Worm (Caenorhabditis elegans): ENCODE measurements around the gene T13C2.2.

The T13C2.2 gene

ce11 chrII:6791891-6792290 is at the start of gene T13C2.2:
T13C2.2 (plus strand) TSS chrII:6792191.
- TF ChIP-seq unc-62 (GFP tag; optimal IDR thresholded peaks at IDR 0.05) (no peak), hlh-12 (tag; optimal IDR thresholded peaks at IDR 0.05) (no peak), mel-28 (tag; optimal IDR thresholded peaks at IDR 0.05; ENCODE audit: borderline replicate concordance) (no peak), ztf-25 (GFP tag; IDR thresholded peaks at IDR 0.05) (no peak), ama-1 (optimal IDR thresholded peaks at IDR 0.05) (no peak), ama-1 (GFP tag; optimal IDR thresholded peaks at IDR 0.05) (no peak), B0035.1 (tag; optimal IDR thresholded peaks at IDR 0.05) (no peak), F10E7.11 (tag; optimal IDR thresholded peaks at IDR 0.05) (no peak), lin-26 (GFP tag; IDR thresholded peaks at IDR 0.05) (no peak), nhr-120 (GFP tag; IDR thresholded peaks at IDR 0.05) (no peak), rcor-1 (GFP tag; IDR thresholded peaks at IDR 0.05) (no peak)

- TF ChIP-seq ztf-25 (GFP tag; IDR thresholded peaks at IDR 0.05) (no peak), ceh-58 (GFP tag; IDR thresholded peaks at IDR 0.05) (no peak), ztf-18 (tag; optimal IDR thresholded peaks at IDR 0.05) (no peak), attf-6 (GFP tag; IDR thresholded peaks at IDR 0.05) (no peak), hlh-26 (GFP tag; conservative IDR thresholded peaks at IDR 0.05) (no peak), die-1 (tag; optimal IDR thresholded peaks at IDR 0.05) (no peak), dox-1 (GFP tag; IDR thresholded peaks at IDR 0.05) (no peak), F22D6.2 (tag; optimal IDR thresholded peaks at IDR 0.05) (no peak), mxl-1 (tag; optimal IDR thresholded peaks at IDR 0.05) (no peak), snpc-3.4 (tag; optimal IDR thresholded peaks at IDR 0.05) (no peak), F37B4.10 (GFP tag; IDR thresholded peaks at IDR 0.05) (no peak)
Measured at ce11 chrII:6742614-6743013, 49.4 kb upstream of the T13C2.2 start, which contains the start of gene F41G3.6. F41G3.6 (plus strand) TSS chrII:6742914.

ce11 chrII:6744648-6745047 is 47.3 kb upstream of the T13C2.2 start, which contains the start of gene ins-15:
ins-15 (minus strand) TSS chrII:6744748.
- TF ChIP-seq B0035.1 (tag; optimal IDR thresholded peaks at IDR 0.05): no peak
- TF ChIP-seq ets-4 (GFP tag; optimal IDR thresholded peaks at IDR 0.05): no peak
- TF ChIP-seq pha-4 (tag; optimal IDR thresholded peaks at IDR 0.05): no peak
- no peak for TF ChIP-seq lag-1 (GFP tag; IDR thresholded peaks at IDR 0.05)
- no peak for TF ChIP-seq dpl-1 (GFP tag; optimal IDR thresholded peaks at IDR 0.05)
- TF ChIP-seq nhr-80 (tag; optimal IDR thresholded peaks at IDR 0.05): no peak

ce11 chrII:6745783-6746182 is 46.2 kb upstream of the T13C2.2 start, which contains the start of gene ins-14:
ins-14 (minus strand) TSS chrII:6745814.
- TF ChIP-seq lin-40 (tag; optimal IDR thresholded peaks at IDR 0.05) (no peak), F49E8.2 (tag; optimal IDR thresholded peaks at IDR 0.05; ENCODE audit: insufficient read depth) (no peak), ztf-25 (GFP tag; IDR thresholded peaks at IDR 0.05) (no peak), ztf-22 (GFP tag; optimal IDR thresholded peaks at IDR 0.05) (no peak), hlh-26 (GFP tag; conservative IDR thresholded peaks at IDR 0.05) (no peak), mxl-1 (tag; optimal IDR thresholded peaks at IDR 0.05) (no peak), hrde-1 (tag; optimal IDR thresholded peaks at IDR 0.05; ENCODE audit: borderline replicate concordance) (no peak), ceh-79 (tag; optimal IDR thresholded peaks at IDR 0.05) (no peak), F52B5.7 (tag; optimal IDR thresholded peaks at IDR 0.05) (no peak), athp-1 (tag; optimal IDR thresholded peaks at IDR 0.05) (no peak), F57A8.1 (GFP tag; optimal IDR thresholded peaks at IDR 0.05) (no peak), tbx-9 (tag; optimal IDR thresholded peaks at IDR 0.05; ENCODE audit: borderline replicate concordance) (no peak)
